Worm (Caenorhabditis elegans): ENCODE data around the gene F52E4.5.

- no peak for TF ChIP-seq ama-1 (optimal IDR thresholded peaks at IDR 0.05)
- TF ChIP-seq ceh-6 (GFP tag; optimal IDR thresholded peaks at IDR 0.05) = no peak
- no peak for TF ChIP-seq eyg-1 (tag; optimal IDR thresholded peaks at IDR 0.05)
- TF ChIP-seq pag-3 (tag; optimal IDR thresholded peaks at IDR 0.05; ENCODE audit: borderline replicate concordance) = no peak
- TF ChIP-seq pha-4 (tag; optimal IDR thresholded peaks at IDR 0.05) = no peak
- no peak for TF ChIP-seq syd-9 (tag; optimal IDR thresholded peaks at IDR 0.05)
- no peak for TF ChIP-seq ceh-34 (tag; optimal IDR thresholded peaks at IDR 0.05)
- TF ChIP-seq ceh-24 (tag; optimal IDR thresholded peaks at IDR 0.05) = no peak
Observed at ce11 chrX:3087245-3087644, at the start of gene F52E4.5.
